Fruit fly (Drosophila melanogaster): ENCODE measurements around the gene Idgf4.

- TF ChIP-seq Lpt (GFP tag; optimal IDR thresholded peaks at IDR 0.05) (no peak), CG3919 (GFP tag; optimal IDR thresholded peaks at IDR 0.05) (no peak), CG4318 (GFP tag; optimal IDR thresholded peaks at IDR 0.05) (no peak), topi (GFP tag; optimal IDR thresholded peaks at IDR 0.05) (no peak), CG6854 (GFP tag; optimal IDR thresholded peaks at IDR 0.05) (no peak), fd85E (GFP tag; optimal IDR thresholded peaks at IDR 0.05) (no peak), CG6276 (GFP tag; optimal IDR thresholded peaks at IDR 0.05) (no peak), CG16779 (tag; optimal IDR thresholded peaks at IDR 0.05) (no peak), CG7368 (GFP tag; optimal IDR thresholded peaks at IDR 0.05) (no peak), Hr4 (GFP tag; optimal IDR thresholded peaks at IDR 0.05) (no peak), achi (GFP tag; optimal IDR thresholded peaks at IDR 0.05) (no peak)
These were observed 49.7 kb upstream of the Idgf4 start, which contains the start of gene CG15252 for dm6 chrX:9980464-9980863.
